Fruit fly (Drosophila melanogaster): Measurements from ENCODE around the gene loco.

Gene loco

dm6 chr3R:22667284-22667958 lies 28.2 kb upstream of the loco start (continued):
- TF ChIP-seq sisA (GFP tag; IDR thresholded peaks at IDR 0.05): peak; percentile 86
- peak; percentile 94 for TF ChIP-seq CG2678 (tag; optimal IDR thresholded peaks at IDR 0.05)
- TF ChIP-seq dan (GFP tag; IDR thresholded peaks at IDR 0.05): no peak; the same call in 1 of the 2 replicates
- TF ChIP-seq Elba2 (GFP tag; optimal IDR thresholded peaks at IDR 0.05): no peak
- TF ChIP-seq CG12236 (GFP tag; optimal IDR thresholded peaks at IDR 0.05): peak; percentile 38
- TF ChIP-seq CG9609 (GFP tag; optimal IDR thresholded peaks at IDR 0.05): peak; percentile 66
- peak; percentile 61 for TF ChIP-seq CG1647 (GFP tag; optimal IDR thresholded peaks at IDR 0.05)
- TF ChIP-seq Sox102F (GFP tag; optimal IDR thresholded peaks at IDR 0.05): peak; percentile 90
- no peak for TF ChIP-seq CG14965 (GFP tag; optimal IDR thresholded peaks at IDR 0.05; ENCODE audit: borderline replicate concordance)
- peak; percentile 34 for TF ChIP-seq MTF-1 (GFP tag; optimal IDR thresholded peaks at IDR 0.05; ENCODE audit: borderline replicate concordance)
- TF ChIP-seq Deaf1 (tag; optimal IDR thresholded peaks at IDR 0.05): peak; percentile 67
- peak in 1 of 3 experiments; percentile 54 for TF ChIP-seq Stat92E (GFP tag; optimal IDR thresholded peaks at IDR 0.05)
- peak; percentile 62 for TF ChIP-seq CG2202 (tag; optimal IDR thresholded peaks at IDR 0.05)
- peak; percentile 89 for TF ChIP-seq D19A (tag; optimal IDR thresholded peaks at IDR 0.05)
- peak; percentile 77 for TF ChIP-seq CG10209 (GFP tag; optimal IDR thresholded peaks at IDR 0.05)
- peak; percentile 75 for TF ChIP-seq zfh1 (GFP tag; IDR thresholded peaks at IDR 0.05)
- TF ChIP-seq HLH3B (GFP tag; IDR thresholded peaks at IDR 0.05): peak; percentile 82
- TF ChIP-seq vvl (GFP tag; IDR thresholded peaks at IDR 0.05): peak; percentile 79
- peak; percentile 38 for TF ChIP-seq HLH54F (GFP tag; optimal IDR thresholded peaks at IDR 0.05)
- peak; percentile 24 for TF ChIP-seq Myb (GFP tag; optimal IDR thresholded peaks at IDR 0.05)
- peak; percentile 93 for TF ChIP-seq Drgx (GFP tag; IDR thresholded peaks at IDR 0.05)
- TF ChIP-seq Jarid2 (GFP tag; optimal IDR thresholded peaks at IDR 0.05): peak; percentile 34
- peak; percentile 70 for TF ChIP-seq kay (GFP tag; optimal IDR thresholded peaks at IDR 0.05)
- TF ChIP-seq CG3407 (GFP tag; optimal IDR thresholded peaks at IDR 0.05): peak; percentile 66
- TF ChIP-seq Mad (GFP tag; optimal IDR thresholded peaks at IDR 0.05): peak; percentile 59
- TF ChIP-seq dpn (GFP tag; optimal IDR thresholded peaks at IDR 0.05): peak; percentile 57 to 77
- peak; percentile 81 for TF ChIP-seq tin (GFP tag; optimal IDR thresholded peaks at IDR 0.05)
- TF ChIP-seq cad (GFP tag; optimal IDR thresholded peaks at IDR 0.05): no peak
- peak; percentile 47; the same call in 1 of the 2 replicates for TF ChIP-seq crol (GFP tag; IDR thresholded peaks at IDR 0.05)
- peak; percentile 77 for TF ChIP-seq Xbp1 (GFP tag; optimal IDR thresholded peaks at IDR 0.05)
- TF ChIP-seq Sin3A (optimal IDR thresholded peaks at IDR 0.05): no peak
- peak; percentile 22 for TF ChIP-seq CG3163 (GFP tag; optimal IDR thresholded peaks at IDR 0.05)
- TF ChIP-seq Usf (GFP tag; optimal IDR thresholded peaks at IDR 0.05): peak; percentile 24
- TF ChIP-seq Atf-2 (GFP tag; optimal IDR thresholded peaks at IDR 0.05): peak; percentile 74
- TF ChIP-seq Taf1 (GFP tag; IDR thresholded peaks at IDR 0.05): 0 out of 2 replicates have a peak, but pooled peaks have one; percentile 32
- TF ChIP-seq CG9876 (GFP tag; optimal IDR thresholded peaks at IDR 0.05): peak; percentile 28
- no peak for TF ChIP-seq HLHmδ (GFP tag; optimal IDR thresholded peaks at IDR 0.05)
- TF ChIP-seq lilli (GFP tag; optimal IDR thresholded peaks at IDR 0.05): peak; percentile 50
- no peak for TF ChIP-seq BEAF-32 (GFP tag; optimal IDR thresholded peaks at IDR 0.05)
- peak; percentile 93 for TF ChIP-seq gem (tag; optimal IDR thresholded peaks at IDR 0.05)
- peak; percentile 39 for TF ChIP-seq pum (GFP tag; optimal IDR thresholded peaks at IDR 0.05)
- TF ChIP-seq lbe (GFP tag; optimal IDR thresholded peaks at IDR 0.05): peak; percentile 73
- no peak for TF ChIP-seq Hr39 (optimal IDR thresholded peaks at IDR 0.05)
- TF ChIP-seq trh (GFP tag; optimal IDR thresholded peaks at IDR 0.05): peak; percentile 21
- TF ChIP-seq slou (GFP tag; optimal IDR thresholded peaks at IDR 0.05): peak; percentile 49
- peak; percentile 58 for TF ChIP-seq Nf-YB (GFP tag; optimal IDR thresholded peaks at IDR 0.05)
- TF ChIP-seq gsb-n (tag; optimal IDR thresholded peaks at IDR 0.05): peak; percentile 84
- peak; percentile 90 for TF ChIP-seq CG17361 (GFP tag; IDR thresholded peaks at IDR 0.05)
- TF ChIP-seq Ada2b (GFP tag; IDR thresholded peaks at IDR 0.05): peak; percentile 66
- TF ChIP-seq rib (GFP tag; IDR thresholded peaks at IDR 0.05): no peak
- peak; percentile 83 for TF ChIP-seq Six4 (GFP tag; optimal IDR thresholded peaks at IDR 0.05)
